Worm (Caenorhabditis elegans) whole organism, midembryonic: ENCODE measurements around the gene mog-1.

ENCODE experiments used
- T22C8.4 ChIP-seq: fragments of 200-800 bp; sonication (Bioruptor generic); IDR thresholded peaks from 2 replicates; pipeline ENCODE4 v1.3.6; 2022; ENCODE audit warnings: missing genetic modification characterization, missing compliant biosample characterization
- cog-1 ChIP-seq: sonication (generic microtip); optimal IDR thresholded peaks from 2 replicates; lab custom pipeline; 2016; ENCODE audit warnings: missing genetic modification characterization, missing compliant biosample characterization
- flt-1 ChIP-seq: fragments of 200-800 bp; sonication (Bioruptor generic); IDR thresholded peaks from 2 replicates; pipeline ENCODE4 v1.3.6; 2022; ENCODE audit warnings: missing genetic modification characterization, missing compliant biosample characterization
- klf-2 ChIP-seq: fragments of 200-800 bp; sonication (Bioruptor generic); conservative IDR thresholded peaks from 2 replicates; pipeline ENCODE4 v1.3.6; 2022; ENCODE audit warnings: missing genetic modification reagents, missing genetic modification characterization, missing compliant biosample characterization
- med-1 ChIP-seq: sonication (generic microtip); optimal IDR thresholded peaks from 2 replicates; lab custom pipeline; 2017; ENCODE audit warnings: missing genetic modification characterization, mild to moderate bottlenecking, missing compliant biosample characterization, antibody characterized with exemption, missing genetic modification reagents; ENCODE audit not compliant: insufficient read depth
- ref-1 ChIP-seq: fragments of 200-800 bp; sonication (Bioruptor generic); conservative IDR thresholded peaks from 2 replicates; pipeline ENCODE4 v1.3.6; 2022; ENCODE audit warnings: missing genetic modification reagents, missing genetic modification characterization, missing compliant biosample characterization
- tab-1 ChIP-seq: fragments of 200-800 bp; sonication (Bioruptor generic); IDR thresholded peaks from 2 replicates; pipeline ENCODE4 v1.3.6; 2022; ENCODE audit warnings: missing genetic modification characterization, missing compliant biosample characterization
- ztf-23 ChIP-seq: fragments of 200-800 bp; sonication (Bioruptor generic); IDR thresholded peaks from 2 replicates; pipeline ENCODE4 v1.3.6; 2022; ENCODE audit warnings: missing genetic modification reagents, missing genetic modification characterization, missing compliant biosample characterization
- ztf-29 ChIP-seq: fragments of 200-800 bp; sonication (Bioruptor generic); IDR thresholded peaks from 2 replicates; pipeline ENCODE4 v1.3.6; 2022; ENCODE audit warnings: missing genetic modification reagents, missing genetic modification characterization, missing compliant biosample characterization

mog-1 gene

DNA sequence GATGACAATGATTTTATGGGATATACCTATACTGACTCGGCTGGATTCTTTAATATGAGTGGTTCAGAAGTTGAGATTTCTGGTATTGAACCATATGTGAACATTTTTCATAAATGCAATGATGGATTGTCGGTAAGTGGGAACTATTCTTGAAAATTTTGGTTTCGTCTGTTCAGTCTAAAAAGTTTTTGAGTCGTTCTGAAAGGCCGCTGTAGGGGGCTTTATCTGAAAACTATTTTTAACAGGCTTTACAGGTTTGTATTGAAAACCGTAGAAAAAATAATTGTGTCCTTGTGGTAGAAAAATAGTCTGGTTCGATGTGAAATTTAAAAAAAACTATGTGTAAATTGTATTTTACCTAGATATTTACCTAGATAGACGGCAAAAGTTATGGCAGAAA, 26.5 kb downstream of the mog-1 start:
- no peak for TF ChIP-seq cog-1
- TF ChIP-seq med-1: no peak
- no peak for TF ChIP-seq T22C8.4 (GFP tag; lab: Robert Waterston, UW)
- no peak for TF ChIP-seq tab-1 (GFP tag; lab: Robert Waterston, UW)
- no peak for TF ChIP-seq ref-1 (GFP tag; lab: Robert Waterston, UW)
- TF ChIP-seq klf-2 (GFP tag; lab: Robert Waterston, UW): no peak
- TF ChIP-seq flt-1 (GFP tag; lab: Robert Waterston, UW): no peak
- no peak for TF ChIP-seq ztf-29
- TF ChIP-seq ztf-23: no peak

DNA sequence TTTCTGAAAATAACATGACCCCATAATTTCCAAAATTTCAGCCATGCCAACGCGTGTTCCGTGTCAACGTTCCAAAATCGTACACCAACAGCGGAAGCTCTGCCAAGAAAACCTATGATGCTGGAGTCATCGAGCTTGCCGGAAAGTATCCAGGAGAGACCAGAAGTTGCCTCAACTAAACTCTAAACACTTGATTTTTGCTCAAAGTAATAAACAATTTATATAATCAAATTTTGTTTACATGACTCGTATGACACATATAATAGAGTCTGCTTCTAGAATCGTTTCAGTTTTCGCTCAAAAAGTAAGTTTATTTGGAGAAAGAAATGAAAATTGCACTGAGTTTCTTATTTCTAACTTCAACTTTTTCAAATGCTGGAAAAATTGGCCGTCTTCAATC, 27.2 kb downstream of the mog-1 start, which contains the start of gene ttr-1:
Gene ttr-1, plus strand, starts transcription at position 301 of the 400 bp plus-strand sequence.
- no peak for TF ChIP-seq ztf-23
- TF ChIP-seq ref-1 (GFP tag; lab: Robert Waterston, UW): no peak
- no peak for TF ChIP-seq med-1
- TF ChIP-seq cog-1: no peak
- no peak for TF ChIP-seq T22C8.4 (GFP tag; lab: Robert Waterston, UW)
- TF ChIP-seq tab-1 (GFP tag; lab: Robert Waterston, UW): no peak
- no peak for TF ChIP-seq ztf-29
- no peak for TF ChIP-seq flt-1 (GFP tag; lab: Robert Waterston, UW)
- no peak for TF ChIP-seq klf-2 (GFP tag; lab: Robert Waterston, UW)

DNA sequence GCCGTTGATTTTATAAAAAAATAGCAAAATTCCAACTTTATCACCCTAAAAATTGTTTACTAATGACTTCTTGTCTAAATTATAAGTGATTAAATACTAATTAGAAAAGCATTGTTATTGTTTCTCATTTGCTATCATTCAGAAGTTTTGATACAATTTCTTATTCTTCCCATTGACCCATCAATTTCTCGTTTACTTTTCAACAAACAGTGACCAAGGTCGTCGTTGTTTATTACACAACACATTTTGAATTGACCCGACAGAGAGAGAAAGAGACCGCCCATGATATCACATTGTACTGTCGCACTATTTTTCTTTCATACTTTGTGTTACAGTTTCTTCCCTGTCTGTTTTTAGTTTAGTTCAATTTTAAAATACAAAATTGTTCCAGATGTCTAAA, 28.6 kb downstream of the mog-1 start, which contains the start of gene ttr-2:
Gene ttr-2, plus strand, starts transcription at position 392 of the 400 bp plus-strand sequence.
- TF ChIP-seq flt-1 (GFP tag; lab: Robert Waterston, UW) (no peak), ztf-29 (no peak), ref-1 (GFP tag; lab: Robert Waterston, UW) (no peak)

DNA sequence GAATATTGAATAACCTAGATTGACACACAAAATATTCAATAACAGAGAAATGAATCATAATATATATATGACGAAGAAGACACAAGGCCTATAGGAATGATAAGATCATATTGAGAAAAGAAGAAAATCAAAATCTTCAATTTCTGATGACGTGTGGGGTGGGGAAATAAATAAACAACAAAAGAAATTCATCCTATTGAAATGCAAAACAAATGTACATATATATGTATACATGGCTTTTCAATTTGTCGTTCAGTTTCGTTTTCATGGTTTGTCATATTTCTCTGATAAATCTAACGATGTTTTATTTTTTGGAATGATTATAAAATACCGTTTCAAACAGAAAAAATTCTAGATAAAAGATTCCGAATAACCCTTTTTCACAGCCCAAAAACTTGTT, 29.4 kb downstream of the mog-1 start, which contains the start of gene ttr-3:
Gene ttr-3, minus strand, starts transcription at position 101 of the 400 bp plus-strand sequence.
- no peak for TF ChIP-seq ztf-23
- TF ChIP-seq ref-1 (GFP tag; lab: Robert Waterston, UW): no peak
- no peak for TF ChIP-seq med-1
- no peak for TF ChIP-seq tab-1 (GFP tag; lab: Robert Waterston, UW)
- no peak for TF ChIP-seq ztf-29
- no peak for TF ChIP-seq cog-1
- no peak for TF ChIP-seq flt-1 (GFP tag; lab: Robert Waterston, UW)
- TF ChIP-seq T22C8.4 (GFP tag; lab: Robert Waterston, UW): no peak
- TF ChIP-seq klf-2 (GFP tag; lab: Robert Waterston, UW): no peak

DNA sequence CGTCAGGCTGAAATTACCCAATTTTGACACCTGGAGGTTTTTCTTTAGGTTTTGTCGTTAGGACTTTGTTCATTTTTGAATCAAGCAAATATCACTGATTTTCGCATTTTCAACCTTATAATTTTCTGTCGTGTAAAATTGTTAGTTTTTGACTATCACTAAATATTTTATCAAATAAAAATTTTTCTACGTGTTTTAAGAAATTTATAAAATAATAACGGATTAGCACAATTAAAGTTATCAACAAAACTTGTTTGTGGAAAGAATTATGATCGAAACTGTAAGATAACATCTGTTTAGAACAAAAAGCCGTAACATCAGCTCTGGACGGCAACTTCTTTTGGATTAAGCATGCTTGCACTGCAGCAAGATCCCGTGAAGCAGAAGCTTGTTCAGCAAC, 33.1 kb downstream of the mog-1 start, which contains the start of gene cbp-2:
Gene cbp-2, plus strand, starts transcription at position 301 of the 400 bp plus-strand sequence.
- TF ChIP-seq T22C8.4 (GFP tag; lab: Robert Waterston, UW) (no peak), ztf-29 (no peak), med-1 (no peak)

DNA sequence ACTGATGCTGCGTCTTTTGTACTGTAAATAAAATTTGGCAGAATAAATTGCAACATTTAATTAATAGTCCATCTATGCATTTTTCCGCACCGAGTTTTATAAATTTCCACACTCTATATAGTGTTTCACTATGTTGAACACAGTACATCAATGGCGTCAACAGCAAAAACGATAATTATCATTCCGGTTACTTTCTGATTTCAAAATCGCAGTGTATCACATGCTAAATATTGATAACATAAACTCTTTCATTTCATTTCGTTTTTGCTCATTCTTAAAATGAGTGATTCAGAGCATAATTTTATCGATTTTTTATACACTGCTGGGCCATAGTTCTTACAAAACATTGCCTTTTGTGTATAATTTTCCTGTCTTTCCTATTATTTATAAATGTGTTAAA, 33.7 kb downstream of the mog-1 start:
- no peak for TF ChIP-seq tab-1 (GFP tag; lab: Robert Waterston, UW)
- no peak for TF ChIP-seq ztf-29
- TF ChIP-seq flt-1 (GFP tag; lab: Robert Waterston, UW): no peak
- no peak for TF ChIP-seq ztf-23
- no peak for TF ChIP-seq T22C8.4 (GFP tag; lab: Robert Waterston, UW)
- no peak for TF ChIP-seq klf-2 (GFP tag; lab: Robert Waterston, UW)
- no peak for TF ChIP-seq med-1
- no peak for TF ChIP-seq cog-1
- TF ChIP-seq ref-1 (GFP tag; lab: Robert Waterston, UW): no peak

DNA sequence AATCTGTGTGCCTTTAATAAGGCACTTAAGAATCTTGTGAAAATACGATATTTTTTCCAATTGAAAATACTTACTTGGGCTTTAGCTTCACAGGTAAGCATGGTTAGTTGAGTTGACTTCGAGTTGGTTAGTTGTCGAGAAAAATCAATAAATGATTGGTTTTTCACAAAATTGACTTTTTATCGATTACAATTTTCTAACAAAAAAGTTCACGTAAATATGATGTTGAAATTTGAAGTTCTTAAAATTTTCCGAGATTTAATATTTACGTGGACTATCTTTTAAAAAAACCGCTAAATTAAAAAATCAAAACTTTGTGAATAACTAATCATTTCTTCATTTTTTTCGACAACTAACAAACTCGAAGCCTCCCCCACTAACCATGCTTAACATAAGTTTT, 35.3 kb downstream of the mog-1 start, which contains the start of gene F40F12.3:
Gene F40F12.3, minus strand, starts transcription at position 101 of the 400 bp plus-strand sequence.
- no peak for TF ChIP-seq ztf-23
- no peak for TF ChIP-seq ztf-29
- no peak for TF ChIP-seq tab-1 (GFP tag; lab: Robert Waterston, UW)
- TF ChIP-seq ref-1 (GFP tag; lab: Robert Waterston, UW): no peak
- no peak for TF ChIP-seq klf-2 (GFP tag; lab: Robert Waterston, UW)
- TF ChIP-seq cog-1: no peak
- TF ChIP-seq flt-1 (GFP tag; lab: Robert Waterston, UW): no peak
- no peak for TF ChIP-seq T22C8.4 (GFP tag; lab: Robert Waterston, UW)
- TF ChIP-seq med-1: no peak

DNA sequence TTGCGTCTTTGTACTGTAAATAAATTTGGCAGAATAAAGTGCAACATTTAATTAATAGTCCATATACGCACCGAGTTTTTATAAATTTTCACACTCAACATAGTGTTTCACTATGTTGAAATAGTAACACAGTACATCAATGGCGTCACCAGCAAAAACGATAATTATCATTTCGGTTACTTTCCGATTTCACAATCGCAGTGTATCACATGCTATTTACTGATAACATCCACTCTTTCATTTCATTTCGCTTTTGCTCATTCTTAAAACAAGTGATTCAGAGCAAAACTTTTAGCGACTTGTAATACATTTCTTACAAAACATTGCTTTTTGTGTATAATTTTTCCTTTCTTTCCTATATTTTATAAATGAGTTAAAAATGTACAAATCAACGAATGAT, 42.3 kb downstream of the mog-1 start, which contains the start of gene cbp-3:
Gene cbp-3, plus strand, starts transcription at position 272 of the 400 bp plus-strand sequence.
- no peak for TF ChIP-seq flt-1 (GFP tag; lab: Robert Waterston, UW)
- no peak for TF ChIP-seq med-1
- no peak for TF ChIP-seq T22C8.4 (GFP tag; lab: Robert Waterston, UW)
- no peak for TF ChIP-seq ztf-23
- TF ChIP-seq klf-2 (GFP tag; lab: Robert Waterston, UW): no peak
- no peak for TF ChIP-seq tab-1 (GFP tag; lab: Robert Waterston, UW)
- no peak for TF ChIP-seq cog-1
- no peak for TF ChIP-seq ref-1 (GFP tag; lab: Robert Waterston, UW)
- TF ChIP-seq ztf-29: no peak

DNA sequence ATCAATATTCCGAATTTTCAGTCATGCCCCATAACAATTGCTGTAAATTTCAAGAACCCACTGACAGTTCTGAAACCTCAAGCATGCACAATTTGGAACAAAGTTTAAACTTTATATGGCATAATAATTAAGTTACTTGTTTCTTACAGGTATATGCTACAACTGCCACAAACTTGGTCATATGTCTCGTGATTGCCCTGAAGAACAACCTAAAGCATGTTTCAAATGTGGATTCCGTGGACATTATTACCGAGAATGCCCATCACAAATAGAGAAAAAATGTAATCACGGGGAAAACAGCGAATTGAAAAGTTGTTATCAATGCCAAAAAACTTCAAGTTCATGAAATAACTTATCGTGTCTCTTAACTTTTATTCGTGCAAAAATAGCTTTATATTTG, 43.0 kb downstream of the mog-1 start:
- TF ChIP-seq klf-2 (GFP tag; lab: Robert Waterston, UW) (no peak), cog-1 (no peak), ztf-23 (0 out of 2 replicates have a peak, but pooled peaks have one; percentile 9)

DNA sequence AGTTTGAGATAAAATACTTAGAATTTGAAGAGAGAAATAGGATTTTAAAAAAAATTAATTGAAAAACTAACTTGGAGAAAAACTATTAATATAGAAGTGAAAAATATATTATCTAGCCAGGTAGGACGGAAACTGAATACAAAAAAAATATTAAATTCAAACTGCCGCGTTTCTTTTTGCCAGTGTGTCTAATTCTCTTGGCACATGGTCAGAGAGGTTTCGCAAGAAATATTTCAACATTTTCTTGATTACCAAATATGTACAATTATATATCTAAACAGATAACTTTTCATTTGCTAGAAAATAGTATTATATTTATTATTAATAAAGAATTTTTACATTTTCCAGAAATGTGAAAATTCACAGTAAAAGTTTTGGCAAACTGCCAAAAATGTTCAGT, 43.5 kb downstream of the mog-1 start:
- no peak for TF ChIP-seq cog-1
